Fruit fly (Drosophila melanogaster): ENCODE data around the gene CG43056.

- TF ChIP-seq h (optimal IDR thresholded peaks at IDR 0.05) (no peak), psq (optimal IDR thresholded peaks at IDR 0.05) (no peak), ttk (optimal IDR thresholded peaks at IDR 0.05) (no peak), Myc (optimal IDR thresholded peaks at IDR 0.05) (no peak), Sin3A (optimal IDR thresholded peaks at IDR 0.05) (no peak), insv (optimal IDR thresholded peaks at IDR 0.05) (no peak)
Measured at dm6 chr2L:4393842-4394421, 43.7 kb upstream of the CG43056 start, which contains the start of gene CG3652.

Measured in Kc167 (cell line).